Fruit fly (Drosophila melanogaster) whole organism, embryonic: ENCODE results near the gene dpr20.

Source experiments
- BEAF-32 ChIP-seq: fragments of 200-800 bp; sonication (Bioruptor generic); optimal IDR thresholded peaks from 3 replicates; lab custom pipeline; 2017; ENCODE audit warnings: missing biosample characterization, missing genetic modification characterization, mild to moderate bottlenecking, moderate library complexity, missing genetic modification reagents
- Blimp-1 ChIP-seq: fragments of 200-800 bp; sonication (Bioruptor generic); optimal IDR thresholded peaks from 3 replicates; lab custom pipeline; 2018; ENCODE audit warnings: missing biosample characterization, missing genetic modification characterization, mild to moderate bottlenecking, moderate library complexity, missing genetic modification reagents
- CG10462 ChIP-seq: fragments of 200-800 bp; sonication (Bioruptor generic); optimal IDR thresholded peaks from 2 replicates; lab custom pipeline; 2016; ENCODE audit warnings: missing biosample characterization, missing genetic modification characterization
- CG11696 ChIP-seq: fragments of 200-800 bp; sonication (Bioruptor generic); IDR thresholded peaks from 2 replicates; pipeline ENCODE4 v1.3.6; 2022; ENCODE audit warnings: missing biosample characterization, missing genetic modification characterization
- CG14860 ChIP-seq: fragments of 200-800 bp; sonication (Bioruptor generic); IDR thresholded peaks from 3 replicates; pipeline ENCODE4 v1.3.6; 2022; ENCODE audit warnings: missing biosample characterization, missing genetic modification characterization; ENCODE audit not compliant: partially characterized antibody
- CG18476 ChIP-seq: fragments of 200-800 bp; sonication (Bioruptor generic); optimal IDR thresholded peaks from 2 replicates; lab custom pipeline; 2016; ENCODE audit warnings: missing biosample characterization, mild to moderate bottlenecking, missing genetic modification characterization
- CG33557 ChIP-seq: fragments of 200-800 bp; sonication (Bioruptor generic); optimal IDR thresholded peaks from 2 replicates; lab custom pipeline; 2019; ENCODE audit warnings: missing biosample characterization, mild to moderate bottlenecking, missing genetic modification characterization, moderate library complexity
- CG3407 ChIP-seq: fragments of 200-800 bp; sonication (Bioruptor generic); optimal IDR thresholded peaks from 2 replicates; lab custom pipeline; 2018; ENCODE audit warnings: missing biosample characterization, mild to moderate bottlenecking, missing genetic modification characterization
- CG34376 ChIP-seq: fragments of 200-800 bp; sonication (Bioruptor generic); optimal IDR thresholded peaks from 2 replicates; lab custom pipeline; 2018; ENCODE audit warnings: missing biosample characterization, mild to moderate bottlenecking, missing genetic modification characterization
- CG4617 ChIP-seq: fragments of 200-800 bp; sonication (Bioruptor generic); optimal IDR thresholded peaks from 3 replicates; lab custom pipeline; 2016; ENCODE audit warnings: missing biosample characterization, missing genetic modification characterization, borderline replicate concordance
- CG6683 ChIP-seq: fragments of 200-800 bp; sonication (Bioruptor generic); optimal IDR thresholded peaks from 2 replicates; lab custom pipeline; 2017; ENCODE audit warnings: missing biosample characterization, mild to moderate bottlenecking, missing genetic modification characterization, missing genetic modification reagents
- CG7372 ChIP-seq: fragments of 200-800 bp; sonication (Bioruptor generic); IDR thresholded peaks from 2 replicates; pipeline ENCODE4 v1.3.6; 2022; ENCODE audit warnings: missing biosample characterization, missing genetic modification characterization
- CG8089 ChIP-seq: fragments of 200-800 bp; sonication (Bioruptor generic); optimal IDR thresholded peaks from 3 replicates; lab custom pipeline; 2016; ENCODE audit warnings: missing biosample characterization, missing genetic modification characterization
- CG8359 ChIP-seq: fragments of 200-800 bp; sonication (Bioruptor generic); optimal IDR thresholded peaks from 2 replicates; lab custom pipeline; 2017; ENCODE audit warnings: missing biosample characterization, mild to moderate bottlenecking, missing genetic modification characterization, borderline replicate concordance
- CG8478 ChIP-seq: fragments of >200 bp; optimal IDR thresholded peaks from 2 replicates; lab custom pipeline; 2018
- CG8765 ChIP-seq: fragments of 200-800 bp; sonication (Bioruptor generic); IDR thresholded peaks from 2 replicates; pipeline ENCODE4 v1.3.6; 2022; ENCODE audit warnings: missing biosample characterization, missing genetic modification characterization
- CG9609 ChIP-seq: fragments of 200-800 bp; sonication (Bioruptor generic); optimal IDR thresholded peaks from 3 replicates; lab custom pipeline; 2016; ENCODE audit warnings: missing biosample characterization, missing genetic modification characterization
- CTCF ChIP-seq: fragments of 200-800 bp; sonication (Bioruptor generic); optimal IDR thresholded peaks from 2 replicates; lab custom pipeline; 2017; ENCODE audit warnings: missing biosample characterization, mild to moderate bottlenecking, missing genetic modification characterization, moderate library complexity
- Deaf1 ChIP-seq: fragments of 200-800 bp; optimal IDR thresholded peaks from 3 replicates; lab custom pipeline; 2019; ENCODE audit warnings: missing biosample characterization, mild to moderate bottlenecking, missing genetic modification characterization, moderate library complexity
- H2.0 ChIP-seq: fragments of 200-800 bp; sonication (Bioruptor generic); IDR thresholded peaks from 2 replicates; pipeline ENCODE4 v1.3.6; 2022; ENCODE audit warnings: missing biosample characterization, missing genetic modification characterization
- HHEX ChIP-seq: fragments of 200-800 bp; sonication (Bioruptor generic); optimal IDR thresholded peaks from 3 replicates; lab custom pipeline; 2017; ENCODE audit warnings: missing biosample characterization, mild to moderate bottlenecking, missing genetic modification characterization, missing genetic modification reagents
- HLHmδ ChIP-seq: fragments of 200-800 bp; sonication (Bioruptor generic); optimal IDR thresholded peaks from 2 replicates; lab custom pipeline; 2018; ENCODE audit warnings: missing biosample characterization, mild to moderate bottlenecking, missing genetic modification characterization, moderate library complexity
- Hr3 ChIP-seq: fragments of 200-800 bp; sonication (Bioruptor generic); optimal IDR thresholded peaks from 3 replicates; lab custom pipeline; 2016; ENCODE audit warnings: missing biosample characterization, missing genetic modification characterization
- Hsf ChIP-seq: fragments of 200-800 bp; sonication (Bioruptor generic); optimal IDR thresholded peaks from 3 replicates; lab custom pipeline; 2016; ENCODE audit warnings: missing biosample characterization, missing genetic modification characterization
- MTF-1 ChIP-seq: fragments of 200-800 bp; sonication (Bioruptor generic); optimal IDR thresholded peaks from 2 replicates; lab custom pipeline; 2018; ENCODE audit warnings: missing biosample characterization, mild to moderate bottlenecking, missing genetic modification characterization, borderline replicate concordance
- Taf1 ChIP-seq: fragments of 200-800 bp; sonication (Bioruptor generic); IDR thresholded peaks from 2 replicates; pipeline ENCODE4 v1.3.6; 2022; ENCODE audit warnings: missing biosample characterization, missing genetic modification characterization
- bsh ChIP-seq, 2 experiments: fragments of 200-800 bp; sonication (Bioruptor generic); optimal IDR thresholded peaks; 2 replicates each; lab custom pipeline; 2017 to 2018; ENCODE audit warnings: mild to moderate bottlenecking in 2 of 2, missing biosample characterization in 2 of 2, missing genetic modification characterization in 2 of 2, moderate library complexity in 1 of 2
- crol ChIP-seq: fragments of 200-800 bp; sonication (Bioruptor generic); IDR thresholded peaks from 2 replicates; pipeline ENCODE4 v1.3.6; 2022; ENCODE audit warnings: missing biosample characterization, missing genetic modification characterization
- danr ChIP-seq: fragments of 200-800 bp; sonication (Bioruptor generic); IDR thresholded peaks from 2 replicates; pipeline ENCODE4 v1.3.6; 2022; ENCODE audit warnings: missing biosample characterization, missing genetic modification characterization
- dmrt11E ChIP-seq: fragments of 200-800 bp; sonication (Bioruptor generic); optimal IDR thresholded peaks from 3 replicates; lab custom pipeline; 2018; ENCODE audit warnings: missing biosample characterization, mild to moderate bottlenecking, missing genetic modification characterization, moderate library complexity
- dysf ChIP-seq: fragments of 200-800 bp; sonication (Bioruptor generic); IDR thresholded peaks from 3 replicates; pipeline ENCODE4 v1.3.6; 2022; ENCODE audit warnings: missing biosample characterization, missing genetic modification characterization
- fru ChIP-seq: fragments of >200 bp; optimal IDR thresholded peaks from 2 replicates; lab custom pipeline; 2017
- ftz-f1 ChIP-seq: fragments of 200-800 bp; sonication (Bioruptor generic); optimal IDR thresholded peaks from 2 replicates; lab custom pipeline; 2016; ENCODE audit warnings: missing biosample characterization, missing genetic modification characterization
- gce ChIP-seq: fragments of 200-800 bp; sonication (Bioruptor generic); IDR thresholded peaks from 3 replicates; pipeline ENCODE4 v1.3.6; 2022; ENCODE audit warnings: missing biosample characterization, missing genetic modification characterization
- gem ChIP-seq: fragments of 200-800 bp; sonication (Bioruptor generic); optimal IDR thresholded peaks from 2 replicates; lab custom pipeline; 2019; ENCODE audit warnings: missing biosample characterization, mild to moderate bottlenecking, missing genetic modification characterization, moderate library complexity
- ind ChIP-seq: fragments of 200-800 bp; sonication (Bioruptor generic); optimal IDR thresholded peaks from 3 replicates; lab custom pipeline; 2016; ENCODE audit warnings: missing biosample characterization, missing genetic modification characterization
- insv ChIP-seq, 2 experiments: fragments of 200-800 bp; sonication (Bioruptor generic); optimal IDR thresholded peaks; 3 replicates each; lab custom pipeline; 2016 to 2018; ENCODE audit warnings: missing biosample characterization in 2 of 2, missing genetic modification characterization in 2 of 2
- klu ChIP-seq: fragments of 200-800 bp; sonication (Bioruptor generic); IDR thresholded peaks from 2 replicates; pipeline ENCODE4 v1.3.6; 2022; ENCODE audit warnings: missing biosample characterization, missing genetic modification characterization
- luna ChIP-seq: fragments of 200-800 bp; sonication (Bioruptor generic); optimal IDR thresholded peaks from 2 replicates; lab custom pipeline; 2016; ENCODE audit warnings: missing biosample characterization, missing genetic modification characterization
- mam ChIP-seq: fragments of 200-800 bp; sonication (Bioruptor generic); optimal IDR thresholded peaks from 3 replicates; lab custom pipeline; 2016; ENCODE audit warnings: missing biosample characterization, missing genetic modification characterization
- mld ChIP-seq: fragments of 200-800 bp; sonication (Bioruptor generic); IDR thresholded peaks from 3 replicates; pipeline ENCODE4 v1.3.6; 2022; ENCODE audit warnings: missing biosample characterization, missing genetic modification characterization; ENCODE audit not compliant: partially characterized antibody
- nmo ChIP-seq: fragments of 200-800 bp; sonication (Bioruptor generic); optimal IDR thresholded peaks from 2 replicates; lab custom pipeline; 2018; ENCODE audit warnings: missing biosample characterization, mild to moderate bottlenecking, missing genetic modification characterization, moderate library complexity
- p53 ChIP-seq: fragments of 200-800 bp; sonication (Bioruptor generic); optimal IDR thresholded peaks from 2 replicates; lab custom pipeline; 2016; ENCODE audit warnings: missing biosample characterization, missing genetic modification characterization
- row ChIP-seq: fragments of 200-800 bp; sonication (Bioruptor generic); IDR thresholded peaks from 3 replicates; pipeline ENCODE4 v1.3.6; 2022; ENCODE audit warnings: missing biosample characterization, missing genetic modification characterization
- sc ChIP-seq, 3 experiments: fragments of >200 bp in 2 of 3; fragments of 200-800 bp in 1 of 3; sonication (Bioruptor generic) in 1 of 3; optimal IDR thresholded peaks; 2 replicates in 2 of 3; 3 replicates in 1 of 3; lab custom pipeline; 2017; ENCODE audit warnings: mild to moderate bottlenecking in 1 of 3, missing biosample characterization in 1 of 3, missing genetic modification characterization in 1 of 3, missing genetic modification reagents in 1 of 3
- shn ChIP-seq: fragments of 200-800 bp; sonication (Bioruptor generic); optimal IDR thresholded peaks from 3 replicates; lab custom pipeline; 2016; ENCODE audit warnings: missing biosample characterization, missing genetic modification characterization
- slbo ChIP-seq: fragments of 200-800 bp; sonication (Bioruptor generic); IDR thresholded peaks from 2 replicates; pipeline ENCODE4 v1.3.6; 2022; ENCODE audit warnings: missing biosample characterization, missing genetic modification characterization
- sna ChIP-seq: fragments of 200-800 bp; sonication (Bioruptor generic); IDR thresholded peaks from 2 replicates; pipeline ENCODE4 v1.3.6; 2022; ENCODE audit warnings: missing biosample characterization, missing genetic modification characterization; ENCODE audit not compliant: partially characterized antibody
- ssp ChIP-seq: fragments of 200-800 bp; sonication (Bioruptor generic); IDR thresholded peaks from 2 replicates; pipeline ENCODE4 v1.3.6; 2022; ENCODE audit warnings: missing biosample characterization, missing genetic modification characterization
- stc ChIP-seq: fragments of 200-800 bp; sonication (Bioruptor generic); IDR thresholded peaks from 2 replicates; pipeline ENCODE4 v1.3.6; 2022; ENCODE audit warnings: missing biosample characterization, missing genetic modification characterization
- trem ChIP-seq: fragments of 200-800 bp; optimal IDR thresholded peaks from 3 replicates; lab custom pipeline; 2019; ENCODE audit warnings: missing biosample characterization, mild to moderate bottlenecking, missing genetic modification characterization, moderate library complexity

Gene dpr20

DNA sequence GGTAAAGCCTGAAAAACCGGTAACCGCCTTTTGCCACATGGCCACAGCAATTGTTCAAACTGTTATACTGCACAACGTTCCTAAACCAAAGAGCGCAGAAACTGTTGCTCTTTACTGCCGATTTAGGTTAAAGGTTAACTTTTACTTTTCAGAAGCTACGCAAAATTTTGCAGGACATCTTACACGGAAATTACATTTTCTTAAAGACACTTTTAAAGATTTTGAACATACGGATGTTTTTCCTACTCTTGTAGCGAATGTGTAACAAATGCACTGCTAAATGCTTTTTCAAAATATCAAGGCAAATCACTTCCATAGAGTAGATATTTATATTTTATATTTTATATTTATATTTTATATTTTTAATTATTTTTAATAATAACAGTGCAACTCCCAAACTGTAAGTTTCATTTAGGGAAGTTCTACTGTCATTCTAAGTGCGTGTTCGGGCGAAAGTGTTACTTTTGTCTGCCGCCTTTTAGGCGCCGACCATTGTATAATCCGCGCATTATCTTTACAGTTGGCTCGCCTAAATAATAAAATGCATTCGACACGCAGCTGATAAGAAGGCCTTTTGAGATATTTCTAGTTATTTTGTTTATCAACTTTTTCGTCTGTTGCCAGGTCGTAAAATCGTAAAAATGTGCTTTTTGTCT lies 25.3 kb upstream of the dpr20 start (continued):
- no peak for TF ChIP-seq CG14860
- TF ChIP-seq gce (GFP tag; lab: Robert Waterston, UW), result no peak
- TF ChIP-seq CG18476 (GFP tag; lab: Kevin White, UChicago), result no peak
- TF ChIP-seq slbo, result no peak
- no peak for TF ChIP-seq CG3407 (GFP tag; lab: Kevin White, UChicago)
- no peak for TF ChIP-seq CG33557 (GFP tag; lab: Kevin White, UChicago)
- no peak for TF ChIP-seq CG8478 (lab: Kevin White, UChicago)
- no peak for TF ChIP-seq row
- no peak for TF ChIP-seq mam (GFP tag; lab: Kevin White, UChicago)
- no peak for TF ChIP-seq HLHmδ (GFP tag; lab: Kevin White, UChicago)
- no peak for TF ChIP-seq luna (GFP tag; lab: Kevin White, UChicago)
- TF ChIP-seq Blimp-1 (GFP tag; lab: Kevin White, UChicago), result peak; percentile 54
- TF ChIP-seq bsh (GFP tag; optimal IDR thresholded peaks at IDR 0.05; lab: Kevin White, UChicago), result no peak
- no peak for TF ChIP-seq CG8359
- no peak for TF ChIP-seq HHEX (GFP tag; lab: Kevin White, UChicago)
- no peak for TF ChIP-seq mld (GFP tag; lab: Robert Waterston, UW)
- TF ChIP-seq CG9609, result no peak
- peak; percentile 21 for TF ChIP-seq ind (GFP tag; lab: Kevin White, UChicago)
- TF ChIP-seq CG34376 (GFP tag; lab: Kevin White, UChicago), result no peak
- TF ChIP-seq danr, result no peak
- no peak for TF ChIP-seq ssp
- TF ChIP-seq dmrt11E, result no peak
- no peak for TF ChIP-seq Deaf1 (tag; lab: Kevin White, UChicago)
- peak; percentile 54 for TF ChIP-seq gem (tag; lab: Kevin White, UChicago)
- peak; percentile 48; the same call in 1 of the 3 replicates for TF ChIP-seq dysf (GFP tag; lab: Robert Waterston, UW)
- TF ChIP-seq nmo (GFP tag; lab: Kevin White, UChicago), result no peak
- TF ChIP-seq klu (GFP tag; lab: Robert Waterston, UW), result no peak
- TF ChIP-seq insv (GFP tag; optimal IDR thresholded peaks at IDR 0.05; lab: Kevin White, UChicago), result no peak
- TF ChIP-seq p53 (GFP tag; lab: Kevin White, UChicago), result no peak
- no peak for TF ChIP-seq Hsf (GFP tag; lab: Kevin White, UChicago)
- TF ChIP-seq ftz-f1 (GFP tag; lab: Kevin White, UChicago), result no peak
- TF ChIP-seq sc (optimal IDR thresholded peaks at IDR 0.05; lab: Kevin White, UChicago), result no peak
- TF ChIP-seq sc (GFP tag; optimal IDR thresholded peaks at IDR 0.05; lab: Kevin White, UChicago), result no peak
- TF ChIP-seq CG8089 (GFP tag; lab: Kevin White, UChicago), result no peak
- no peak for TF ChIP-seq fru (lab: Kevin White, UChicago)
- TF ChIP-seq Hr3 (GFP tag; lab: Kevin White, UChicago), result no peak
- TF ChIP-seq Taf1 (GFP tag; lab: Robert Waterston, UW), result no peak
- no peak for TF ChIP-seq H2.0
- no peak for TF ChIP-seq CG8765 (GFP tag; lab: Robert Waterston, UW)
- TF ChIP-seq CG4617 (GFP tag; lab: Kevin White, UChicago), result no peak
- no peak for TF ChIP-seq CG11696
- TF ChIP-seq MTF-1 (GFP tag; lab: Kevin White, UChicago), result no peak
- TF ChIP-seq BEAF-32 (GFP tag; lab: Kevin White, UChicago), result no peak
- TF ChIP-seq stc, result peak; percentile 49; the same call in 1 of the 2 replicates
- TF ChIP-seq crol (GFP tag; lab: Robert Waterston, UW), result no peak
- TF ChIP-seq CTCF (GFP tag; lab: Kevin White, UChicago), result no peak
- no peak for TF ChIP-seq CG10462 (GFP tag; lab: Kevin White, UChicago)
- no peak for TF ChIP-seq CG6683 (GFP tag; lab: Kevin White, UChicago)
- TF ChIP-seq sna (GFP tag; lab: Robert Waterston, UW), result no peak
- TF ChIP-seq shn, result no peak
- no peak for TF ChIP-seq trem (tag; lab: Kevin White, UChicago)
- TF ChIP-seq CG7372, result no peak
